Worm (Caenorhabditis elegans) whole organism, midembryonic: ENCODE results near the gene cki-1.

Experiments used
- T22C8.4 ChIP-seq: fragments of 200-800 bp; sonication (Bioruptor generic); IDR thresholded peaks from 2 replicates; pipeline ENCODE4 v1.3.6; 2022; ENCODE audit warnings: missing genetic modification characterization, missing compliant biosample characterization
- cog-1 ChIP-seq: sonication (generic microtip); optimal IDR thresholded peaks from 2 replicates; lab custom pipeline; 2016; ENCODE audit warnings: missing genetic modification characterization, missing compliant biosample characterization
- flt-1 ChIP-seq: fragments of 200-800 bp; sonication (Bioruptor generic); IDR thresholded peaks from 2 replicates; pipeline ENCODE4 v1.3.6; 2022; ENCODE audit warnings: missing genetic modification characterization, missing compliant biosample characterization
- klf-2 ChIP-seq: fragments of 200-800 bp; sonication (Bioruptor generic); conservative IDR thresholded peaks from 2 replicates; pipeline ENCODE4 v1.3.6; 2022; ENCODE audit warnings: missing genetic modification reagents, missing genetic modification characterization, missing compliant biosample characterization
- med-1 ChIP-seq: sonication (generic microtip); optimal IDR thresholded peaks from 2 replicates; lab custom pipeline; 2017; ENCODE audit warnings: missing genetic modification characterization, mild to moderate bottlenecking, missing compliant biosample characterization, antibody characterized with exemption, missing genetic modification reagents; ENCODE audit not compliant: insufficient read depth
- ref-1 ChIP-seq: fragments of 200-800 bp; sonication (Bioruptor generic); conservative IDR thresholded peaks from 2 replicates; pipeline ENCODE4 v1.3.6; 2022; ENCODE audit warnings: missing genetic modification reagents, missing genetic modification characterization, missing compliant biosample characterization
- tab-1 ChIP-seq: fragments of 200-800 bp; sonication (Bioruptor generic); IDR thresholded peaks from 2 replicates; pipeline ENCODE4 v1.3.6; 2022; ENCODE audit warnings: missing genetic modification characterization, missing compliant biosample characterization
- ztf-23 ChIP-seq: fragments of 200-800 bp; sonication (Bioruptor generic); IDR thresholded peaks from 2 replicates; pipeline ENCODE4 v1.3.6; 2022; ENCODE audit warnings: missing genetic modification reagents, missing genetic modification characterization, missing compliant biosample characterization
- ztf-29 ChIP-seq: fragments of 200-800 bp; sonication (Bioruptor generic); IDR thresholded peaks from 2 replicates; pipeline ENCODE4 v1.3.6; 2022; ENCODE audit warnings: missing genetic modification reagents, missing genetic modification characterization, missing compliant biosample characterization

Gene cki-1

DNA sequence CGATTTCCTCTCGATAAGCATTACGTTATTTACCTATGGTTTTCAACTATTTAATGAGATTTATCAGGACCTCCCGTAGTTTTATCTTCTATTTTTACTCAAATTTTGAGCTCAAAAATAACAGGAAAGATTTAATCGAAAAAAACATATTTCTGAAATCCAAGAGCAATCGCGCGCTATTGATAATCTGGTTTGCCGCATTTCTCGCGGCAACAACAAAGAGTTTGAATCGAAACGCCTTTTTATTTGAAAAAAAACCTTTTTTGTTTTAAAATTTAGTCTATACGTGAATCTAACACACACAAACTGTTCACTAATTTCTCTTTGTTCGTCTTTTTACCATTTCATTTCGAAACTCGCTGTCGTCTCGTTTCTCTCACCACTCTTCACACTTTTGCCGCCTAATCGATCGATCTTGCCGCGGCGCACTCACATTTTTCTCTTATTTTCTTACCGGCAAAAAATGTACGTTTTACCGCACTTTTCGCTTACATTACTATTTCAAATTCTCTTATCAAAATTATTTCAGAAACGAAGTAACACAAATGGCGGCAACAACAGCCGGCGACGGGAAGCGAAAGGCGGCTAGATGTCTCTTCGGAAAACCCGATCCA is 5.2 kb downstream of the cki-1 start, which contains the start of gene cki-2:
TSS of gene cki-2 (plus strand) at position 337 of the 614 bp plus-strand sequence.
- TF ChIP-seq T22C8.4 (GFP tag; lab: Robert Waterston, UW) (peak; percentile 37; the same call in 1 of the 2 replicates), ztf-29 (no peak), klf-2 (GFP tag; lab: Robert Waterston, UW) (no peak), cog-1 (tag; lab: Kevin White, UChicago) (no peak)

DNA sequence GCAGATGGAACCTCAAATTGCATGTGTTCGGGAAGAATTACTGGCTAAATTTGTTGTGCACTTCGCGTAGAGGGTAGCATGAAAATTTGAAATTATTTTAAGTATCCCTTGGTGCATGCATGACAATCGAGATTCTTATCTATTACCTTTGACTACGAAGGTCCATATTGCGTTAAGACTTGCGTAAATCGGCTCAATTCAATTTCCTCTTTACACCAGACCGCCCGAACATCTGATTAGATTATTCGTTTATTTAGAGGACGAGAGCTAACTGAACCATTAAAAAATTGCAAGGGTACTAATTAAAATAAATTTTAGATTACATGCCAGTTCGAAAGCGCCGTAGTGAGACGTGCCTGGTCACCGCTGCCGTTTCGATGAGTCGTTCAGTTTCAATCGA is 6.5 kb downstream of the cki-1 start:
- no peak for TF ChIP-seq med-1 (GFP tag; lab: Kevin White, UChicago)
- TF ChIP-seq T22C8.4 (GFP tag; lab: Robert Waterston, UW) = no peak
- no peak for TF ChIP-seq klf-2 (GFP tag; lab: Robert Waterston, UW)
- TF ChIP-seq flt-1 (GFP tag; lab: Robert Waterston, UW) = no peak
- no peak for TF ChIP-seq cog-1 (tag; lab: Kevin White, UChicago)
- TF ChIP-seq ref-1 (GFP tag; lab: Robert Waterston, UW) = no peak
- TF ChIP-seq ztf-29 = no peak
- TF ChIP-seq ztf-23 (GFP tag; lab: Robert Waterston, UW) = no peak
- no peak for TF ChIP-seq tab-1 (GFP tag; lab: Robert Waterston, UW)

DNA sequence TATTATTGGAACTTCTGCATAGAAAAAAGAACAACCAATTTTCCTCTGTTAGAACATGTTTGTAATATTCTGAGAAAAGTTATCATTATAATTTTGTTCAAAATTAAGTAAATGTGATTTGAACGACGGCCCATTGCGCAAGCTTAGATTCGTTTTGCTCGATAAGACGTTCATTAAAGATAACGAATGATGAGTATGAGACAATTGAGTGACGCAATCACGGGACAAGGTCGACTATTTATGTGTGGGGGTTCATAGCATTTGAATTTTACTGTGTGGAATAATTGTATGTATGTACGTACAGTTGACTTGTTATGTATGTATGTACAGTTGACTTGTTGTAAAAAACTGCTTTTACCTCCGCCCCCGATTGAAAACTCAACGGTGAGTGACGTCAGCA is 8.3 kb downstream of the cki-1 start:
- TF ChIP-seq ztf-23 (GFP tag; lab: Robert Waterston, UW) (no peak), klf-2 (GFP tag; lab: Robert Waterston, UW) (no peak), flt-1 (GFP tag; lab: Robert Waterston, UW) (no peak), ref-1 (GFP tag; lab: Robert Waterston, UW) (no peak), tab-1 (GFP tag; lab: Robert Waterston, UW) (no peak), cog-1 (tag; lab: Kevin White, UChicago) (no peak), ztf-29 (no peak), med-1 (GFP tag; lab: Kevin White, UChicago) (no peak), T22C8.4 (GFP tag; lab: Robert Waterston, UW) (no peak)

DNA sequence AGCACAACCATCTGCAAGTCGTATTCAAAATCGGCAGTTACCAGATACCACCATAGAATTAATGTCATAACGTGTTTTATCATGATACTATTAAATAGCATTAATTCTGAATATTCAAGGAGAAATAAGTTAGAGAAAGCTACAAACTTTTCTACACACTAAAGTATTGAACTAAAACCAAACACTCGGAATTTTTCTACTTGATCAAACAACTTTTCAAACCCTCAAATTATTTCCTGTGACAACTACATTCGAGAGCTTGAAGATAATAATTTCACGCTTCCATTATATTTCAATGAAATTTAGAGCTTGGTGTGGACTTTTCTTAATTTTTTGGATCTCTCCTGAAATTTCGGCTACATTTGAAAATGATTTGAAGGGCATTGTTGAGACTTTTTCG is 11.4 kb downstream of the cki-1 start, which contains the start of gene irld-47:
TSS of gene irld-47 (minus strand) at position 101 of the 400 bp plus-strand sequence.
- TF ChIP-seq T22C8.4 (GFP tag; lab: Robert Waterston, UW) (no peak), klf-2 (GFP tag; lab: Robert Waterston, UW) (no peak), med-1 (GFP tag; lab: Kevin White, UChicago) (no peak), ref-1 (GFP tag; lab: Robert Waterston, UW) (no peak), flt-1 (GFP tag; lab: Robert Waterston, UW) (no peak), cog-1 (tag; lab: Kevin White, UChicago) (no peak), tab-1 (GFP tag; lab: Robert Waterston, UW) (no peak), ztf-29 (no peak), ztf-23 (GFP tag; lab: Robert Waterston, UW) (no peak)

DNA sequence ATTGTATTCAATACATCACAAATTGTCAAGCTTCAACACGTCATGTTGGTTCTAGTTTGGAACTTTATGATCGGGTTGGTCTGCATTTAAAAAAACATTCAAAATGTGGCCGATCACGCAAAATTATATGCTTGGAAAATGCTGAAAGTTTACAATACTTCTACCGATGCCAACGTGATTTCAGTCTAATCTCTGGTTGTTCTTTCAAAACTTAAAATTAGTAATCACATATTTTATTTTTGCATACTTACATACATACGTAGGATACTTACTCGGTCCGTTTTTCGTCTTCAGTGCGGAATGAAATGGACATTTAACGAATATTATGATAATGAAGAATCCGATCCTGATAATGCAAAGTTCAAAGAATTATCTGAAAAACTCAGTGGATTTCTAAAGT is 14.1 kb downstream of the cki-1 start, which contains the start of gene srw-62:
TSS of gene srw-62 (plus strand) at position 301 of the 400 bp plus-strand sequence.
- TF ChIP-seq tab-1 (GFP tag; lab: Robert Waterston, UW) (no peak), ref-1 (GFP tag; lab: Robert Waterston, UW) (no peak), ztf-23 (GFP tag; lab: Robert Waterston, UW) (no peak)

DNA sequence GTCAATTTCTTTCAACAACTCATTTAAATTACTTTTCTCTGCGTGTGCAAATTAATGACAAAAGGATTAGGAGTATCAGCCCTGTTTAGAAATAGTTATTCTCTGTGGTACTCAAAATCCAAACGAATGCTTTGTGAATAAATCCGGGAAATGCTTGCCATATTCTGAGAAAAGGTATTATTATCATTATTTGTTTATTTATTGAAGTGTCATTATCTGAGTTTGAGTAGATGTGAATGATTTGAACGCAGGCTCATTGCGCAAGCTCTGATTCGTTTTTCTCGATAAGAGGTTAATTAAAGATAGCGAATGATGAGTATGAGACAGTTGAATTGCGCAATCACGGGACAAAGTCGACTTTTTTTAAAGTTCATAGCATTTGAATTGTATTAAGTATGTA is 16.8 kb downstream of the cki-1 start:
- TF ChIP-seq ztf-23 (GFP tag; lab: Robert Waterston, UW) (no peak), tab-1 (GFP tag; lab: Robert Waterston, UW) (no peak), flt-1 (GFP tag; lab: Robert Waterston, UW) (no peak), med-1 (GFP tag; lab: Kevin White, UChicago) (no peak), klf-2 (GFP tag; lab: Robert Waterston, UW) (no peak), ref-1 (GFP tag; lab: Robert Waterston, UW) (no peak), ztf-29 (no peak), T22C8.4 (GFP tag; lab: Robert Waterston, UW) (no peak), cog-1 (tag; lab: Kevin White, UChicago) (no peak)

DNA sequence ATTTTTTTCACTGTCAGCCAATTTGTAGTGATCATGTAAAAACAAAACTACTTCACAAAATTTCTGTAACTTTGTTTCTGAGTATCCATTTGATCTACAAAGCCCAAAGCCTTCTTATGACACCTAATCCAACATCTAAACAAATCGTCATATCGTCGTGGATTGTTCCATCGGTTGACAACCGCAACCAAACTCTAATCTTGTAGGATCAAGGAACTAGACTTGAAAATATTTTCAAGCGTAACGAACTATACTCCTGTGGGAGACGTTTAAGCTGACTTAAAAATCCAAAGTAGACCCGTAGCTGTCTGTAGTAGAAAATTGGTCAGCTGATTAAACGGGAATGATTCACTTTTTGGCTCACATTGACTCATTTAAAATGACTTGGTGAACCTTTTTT is 18.6 kb downstream of the cki-1 start:
- no peak for TF ChIP-seq ztf-23 (GFP tag; lab: Robert Waterston, UW)
- TF ChIP-seq med-1 (GFP tag; lab: Kevin White, UChicago) = no peak
- TF ChIP-seq flt-1 (GFP tag; lab: Robert Waterston, UW) = no peak
- no peak for TF ChIP-seq klf-2 (GFP tag; lab: Robert Waterston, UW)
- TF ChIP-seq tab-1 (GFP tag; lab: Robert Waterston, UW) = no peak
- no peak for TF ChIP-seq ztf-29
- no peak for TF ChIP-seq cog-1 (tag; lab: Kevin White, UChicago)
- TF ChIP-seq ref-1 (GFP tag; lab: Robert Waterston, UW) = no peak
- no peak for TF ChIP-seq T22C8.4 (GFP tag; lab: Robert Waterston, UW)

DNA sequence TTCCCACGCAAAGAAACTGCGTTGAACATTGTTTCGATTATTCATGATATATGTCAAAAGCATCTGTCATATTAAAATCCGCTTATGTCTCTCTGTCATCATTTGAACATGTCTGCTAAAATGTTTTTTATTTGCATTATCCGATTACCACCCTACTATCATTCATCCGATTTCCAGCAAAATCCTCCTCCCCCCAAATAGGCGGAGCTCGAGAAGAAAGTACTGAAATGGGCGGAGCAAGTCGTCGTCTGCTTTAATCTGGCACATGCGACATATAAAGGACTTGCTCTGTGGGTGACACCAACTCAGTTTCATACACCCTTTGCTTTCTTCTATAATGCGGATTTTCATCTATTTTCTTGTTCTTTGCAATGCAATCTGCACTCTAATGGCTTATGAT is 21.0 kb downstream of the cki-1 start, which contains the start of gene T09A5.14:
TSS of gene T09A5.14 (plus strand) at position 301 of the 400 bp plus-strand sequence.
- no peak for TF ChIP-seq cog-1 (tag; lab: Kevin White, UChicago)
- no peak for TF ChIP-seq klf-2 (GFP tag; lab: Robert Waterston, UW)
- TF ChIP-seq ztf-29 = no peak
- no peak for TF ChIP-seq flt-1 (GFP tag; lab: Robert Waterston, UW)
- no peak for TF ChIP-seq T22C8.4 (GFP tag; lab: Robert Waterston, UW)
- TF ChIP-seq tab-1 (GFP tag; lab: Robert Waterston, UW) = no peak
- no peak for TF ChIP-seq ztf-23 (GFP tag; lab: Robert Waterston, UW)
- no peak for TF ChIP-seq med-1 (GFP tag; lab: Kevin White, UChicago)
- no peak for TF ChIP-seq ref-1 (GFP tag; lab: Robert Waterston, UW)

DNA sequence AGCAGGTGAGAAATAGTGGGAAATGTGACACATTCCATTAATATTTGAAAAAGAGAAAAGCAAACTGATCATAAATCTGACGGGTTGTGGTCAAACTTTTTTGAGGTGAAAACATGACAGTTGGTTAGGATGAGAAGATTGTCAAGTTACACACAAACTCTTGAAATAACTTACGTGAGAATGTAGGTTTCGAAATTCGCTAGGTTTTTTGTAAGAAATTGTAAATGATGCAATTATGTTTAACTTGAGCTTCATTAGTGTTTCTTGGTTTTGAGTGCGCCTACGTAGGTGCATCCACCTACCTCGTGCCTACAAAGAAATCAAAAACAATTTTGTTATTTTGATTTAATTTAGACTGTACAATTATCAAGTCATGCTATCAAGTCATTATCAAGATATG is 24.3 kb downstream of the cki-1 start, which contains the start of gene cex-2:
TSS of gene cex-2 (minus strand) at position 101 of the 400 bp plus-strand sequence.
- TF ChIP-seq cog-1 (tag; lab: Kevin White, UChicago) = no peak
- no peak for TF ChIP-seq ztf-23 (GFP tag; lab: Robert Waterston, UW)
- no peak for TF ChIP-seq med-1 (GFP tag; lab: Kevin White, UChicago)
- no peak for TF ChIP-seq klf-2 (GFP tag; lab: Robert Waterston, UW)
- no peak for TF ChIP-seq ref-1 (GFP tag; lab: Robert Waterston, UW)
- TF ChIP-seq tab-1 (GFP tag; lab: Robert Waterston, UW) = no peak
- TF ChIP-seq flt-1 (GFP tag; lab: Robert Waterston, UW) = no peak
- TF ChIP-seq ztf-29 = no peak
- TF ChIP-seq T22C8.4 (GFP tag; lab: Robert Waterston, UW) = no peak
